Fruit fly (Drosophila melanogaster) whole organism, prepupa: ENCODE results near the gene CG13623.

ENCODE experiments used
- CG10669 ChIP-seq: fragments of 200-800 bp; sonication (Bioruptor generic); optimal IDR thresholded peaks from 3 replicates; lab custom pipeline; 2018; ENCODE audit warnings: missing biosample characterization, mild to moderate bottlenecking, missing genetic modification characterization, moderate library complexity
- CG11294 ChIP-seq: fragments of 200-800 bp; sonication (Bioruptor generic); IDR thresholded peaks from 2 replicates; pipeline ENCODE4 v1.3.6; 2022; ENCODE audit warnings: missing biosample characterization, missing genetic modification characterization
- CG11762 ChIP-seq: fragments of 200-800 bp; sonication (Bioruptor generic); optimal IDR thresholded peaks from 3 replicates; lab custom pipeline; 2016; ENCODE audit warnings: missing biosample characterization, missing genetic modification characterization; ENCODE audit not compliant: insufficient read depth
- CG11902 ChIP-seq: fragments of 200-800 bp; sonication (Bioruptor generic); optimal IDR thresholded peaks from 3 replicates; lab custom pipeline; 2016; ENCODE audit warnings: missing biosample characterization, missing genetic modification characterization
- CG15336 ChIP-seq: fragments of 200-800 bp; sonication (Bioruptor generic); IDR thresholded peaks from 2 replicates; pipeline ENCODE4 v1.3.6; 2022; ENCODE audit warnings: missing biosample characterization, missing genetic modification characterization
- CG1621 ChIP-seq: fragments of 200-800 bp; sonication (Bioruptor generic); optimal IDR thresholded peaks from 3 replicates; lab custom pipeline; 2018; ENCODE audit warnings: missing biosample characterization, mild to moderate bottlenecking, missing genetic modification characterization
- CG16779 ChIP-seq: fragments of 200-800 bp; sonication (Bioruptor generic); optimal IDR thresholded peaks from 3 replicates; lab custom pipeline; 2017; ENCODE audit warnings: missing biosample characterization, mild to moderate bottlenecking, missing genetic modification characterization
- CG3032 ChIP-seq: fragments of 200-800 bp; optimal IDR thresholded peaks from 2 replicates; lab custom pipeline; 2019; ENCODE audit warnings: missing biosample characterization, mild to moderate bottlenecking, missing genetic modification characterization, moderate library complexity
- CG31627 ChIP-seq: fragments of 200-800 bp; sonication (Bioruptor generic); optimal IDR thresholded peaks from 3 replicates; lab custom pipeline; 2016; ENCODE audit warnings: missing biosample characterization, missing genetic modification characterization
- CG34406 ChIP-seq: fragments of 200-800 bp; sonication (Bioruptor generic); optimal IDR thresholded peaks from 3 replicates; lab custom pipeline; 2016; ENCODE audit warnings: missing biosample characterization, missing genetic modification characterization
- CG4318 ChIP-seq: fragments of 200-800 bp; sonication (Bioruptor generic); optimal IDR thresholded peaks from 3 replicates; lab custom pipeline; 2017; ENCODE audit warnings: missing biosample characterization, mild to moderate bottlenecking, missing genetic modification characterization
- CG6163 ChIP-seq: fragments of 200-800 bp; sonication (Bioruptor generic); IDR thresholded peaks from 3 replicates; pipeline ENCODE4 v1.3.6; 2022; ENCODE audit warnings: missing biosample characterization, missing genetic modification characterization
- CG6276 ChIP-seq: fragments of 200-800 bp; sonication (Bioruptor generic); optimal IDR thresholded peaks from 2 replicates; lab custom pipeline; 2017; ENCODE audit warnings: missing biosample characterization, mild to moderate bottlenecking, missing genetic modification characterization
- CG6792 ChIP-seq: fragments of 200-800 bp; sonication (Bioruptor generic); optimal IDR thresholded peaks from 3 replicates; lab custom pipeline; 2016; ENCODE audit warnings: missing biosample characterization, missing genetic modification characterization
- CG6808 ChIP-seq: fragments of 200-800 bp; sonication (Bioruptor generic); optimal IDR thresholded peaks from 3 replicates; lab custom pipeline; 2017; ENCODE audit warnings: missing biosample characterization, missing genetic modification characterization, mild to moderate bottlenecking, moderate library complexity, missing genetic modification reagents
- CG6854 ChIP-seq: fragments of 200-800 bp; sonication (Bioruptor generic); optimal IDR thresholded peaks from 2 replicates; lab custom pipeline; 2017; ENCODE audit warnings: missing biosample characterization, mild to moderate bottlenecking, missing genetic modification characterization
- CG7368 ChIP-seq: fragments of 200-800 bp; sonication (Bioruptor generic); optimal IDR thresholded peaks from 3 replicates; lab custom pipeline; 2016; ENCODE audit warnings: missing biosample characterization, missing genetic modification characterization
- CG8119 ChIP-seq: fragments of 200-800 bp; sonication (Bioruptor generic); IDR thresholded peaks from 3 replicates; pipeline ENCODE4 v1.3.6; 2022; ENCODE audit warnings: missing biosample characterization, missing genetic modification characterization
- CG8319 ChIP-seq: fragments of 200-800 bp; sonication (Bioruptor generic); optimal IDR thresholded peaks from 3 replicates; lab custom pipeline; 2016; ENCODE audit warnings: missing biosample characterization, missing genetic modification characterization
- CG8632 ChIP-seq: fragments of 200-800 bp; sonication (Bioruptor generic); optimal IDR thresholded peaks from 3 replicates; lab custom pipeline; 2016; ENCODE audit warnings: missing biosample characterization, missing genetic modification characterization
- CG9139 ChIP-seq: fragments of 200-800 bp; sonication (Bioruptor generic); optimal IDR thresholded peaks from 3 replicates; lab custom pipeline; 2017; ENCODE audit warnings: missing biosample characterization, mild to moderate bottlenecking, missing genetic modification characterization
- Eip75B ChIP-seq: fragments of 200-800 bp; sonication (Bioruptor generic); optimal IDR thresholded peaks from 3 replicates; lab custom pipeline; 2016; ENCODE audit warnings: missing biosample characterization, missing genetic modification characterization
- Ets96B ChIP-seq: fragments of 200-800 bp; optimal IDR thresholded peaks from 2 replicates; lab custom pipeline; 2019; ENCODE audit warnings: missing biosample characterization, mild to moderate bottlenecking, missing genetic modification characterization, moderate library complexity
- Gug ChIP-seq: fragments of 200-800 bp; sonication (Bioruptor generic); IDR thresholded peaks from 2 replicates; pipeline ENCODE4 v1.3.6; 2022; ENCODE audit warnings: missing biosample characterization, missing genetic modification characterization
- Hr38 ChIP-seq: sonication (Bioruptor generic); optimal IDR thresholded peaks from 2 replicates; lab custom pipeline; 2016; ENCODE audit warnings: missing biosample characterization, missing genetic modification characterization
- Hr39 ChIP-seq: fragments of 200-800 bp; sonication (Bioruptor generic); optimal IDR thresholded peaks from 2 replicates; lab custom pipeline; 2016; ENCODE audit warnings: missing biosample characterization, missing genetic modification characterization
- Hr4 ChIP-seq: fragments of 200-800 bp; sonication (Bioruptor generic); optimal IDR thresholded peaks from 3 replicates; lab custom pipeline; 2016; ENCODE audit warnings: missing biosample characterization, missing genetic modification characterization
- Lpt ChIP-seq: fragments of 200-800 bp; sonication (Bioruptor generic); optimal IDR thresholded peaks from 3 replicates; lab custom pipeline; 2016; ENCODE audit warnings: missing biosample characterization, missing genetic modification characterization
- Met ChIP-seq: fragments of 200-800 bp; sonication (Bioruptor generic); optimal IDR thresholded peaks from 3 replicates; lab custom pipeline; 2016; ENCODE audit warnings: missing biosample characterization, missing genetic modification characterization
- OdsH ChIP-seq: fragments of 200-800 bp; sonication (Bioruptor generic); optimal IDR thresholded peaks from 3 replicates; lab custom pipeline; 2016; ENCODE audit warnings: missing biosample characterization, missing genetic modification characterization
- Smox ChIP-seq: fragments of 200-800 bp; sonication (Bioruptor generic); optimal IDR thresholded peaks from 3 replicates; lab custom pipeline; 2016; ENCODE audit warnings: missing biosample characterization, missing genetic modification characterization
- Sox102F ChIP-seq: fragments of 200-800 bp; sonication (Bioruptor generic); optimal IDR thresholded peaks from 2 replicates; lab custom pipeline; 2016; ENCODE audit warnings: missing biosample characterization, mild to moderate bottlenecking, missing genetic modification characterization
- Sox14 ChIP-seq: fragments of 200-800 bp; sonication (Bioruptor generic); optimal IDR thresholded peaks from 3 replicates; lab custom pipeline; 2016; ENCODE audit warnings: missing biosample characterization, missing genetic modification characterization
- Sox15 ChIP-seq: fragments of 200-800 bp; sonication (Bioruptor generic); optimal IDR thresholded peaks from 3 replicates; lab custom pipeline; 2016; ENCODE audit warnings: missing biosample characterization, missing genetic modification characterization
- achi ChIP-seq: fragments of 200-800 bp; sonication (Bioruptor generic); optimal IDR thresholded peaks from 3 replicates; lab custom pipeline; 2016; ENCODE audit warnings: missing biosample characterization, missing genetic modification characterization
- acj6 ChIP-seq: fragments of 200-800 bp; sonication (Bioruptor generic); optimal IDR thresholded peaks from 3 replicates; lab custom pipeline; 2016; ENCODE audit warnings: missing biosample characterization, missing genetic modification characterization
- dac ChIP-seq: fragments of 200-800 bp; sonication (Bioruptor generic); optimal IDR thresholded peaks from 2 replicates; lab custom pipeline; 2017; ENCODE audit warnings: missing biosample characterization, mild to moderate bottlenecking, missing genetic modification characterization
- dsx ChIP-seq: fragments of 200-800 bp; optimal IDR thresholded peaks from 3 replicates; lab custom pipeline; 2019; ENCODE audit warnings: missing biosample characterization, mild to moderate bottlenecking, missing genetic modification characterization, moderate library complexity; ENCODE audit not compliant: poor library complexity, severe bottlenecking
- eg ChIP-seq: fragments of 200-800 bp; sonication (Bioruptor generic); IDR thresholded peaks from 3 replicates; pipeline ENCODE4 v1.3.6; 2022; ENCODE audit warnings: missing biosample characterization, missing genetic modification characterization
- esn ChIP-seq: fragments of 200-800 bp; sonication (Bioruptor generic); optimal IDR thresholded peaks from 2 replicates; lab custom pipeline; 2016; ENCODE audit warnings: missing biosample characterization, mild to moderate bottlenecking, missing genetic modification characterization, moderate library complexity
- fd85E ChIP-seq: fragments of 200-800 bp; sonication (Bioruptor generic); optimal IDR thresholded peaks from 3 replicates; lab custom pipeline; 2016; ENCODE audit warnings: missing biosample characterization, missing genetic modification characterization
- fkh ChIP-seq: fragments of 200-800 bp; sonication (Bioruptor generic); optimal IDR thresholded peaks from 3 replicates; lab custom pipeline; 2017; ENCODE audit warnings: missing biosample characterization, mild to moderate bottlenecking, missing genetic modification characterization, moderate library complexity
- lz ChIP-seq: fragments of 200-800 bp; sonication (Bioruptor generic); optimal IDR thresholded peaks from 3 replicates; lab custom pipeline; 2016; ENCODE audit warnings: missing biosample characterization, missing genetic modification characterization
- pdm3 ChIP-seq: fragments of 200-800 bp; sonication (Bioruptor generic); optimal IDR thresholded peaks from 3 replicates; lab custom pipeline; 2016; ENCODE audit warnings: missing biosample characterization, missing genetic modification characterization
- salr ChIP-seq, 2 experiments: fragments of 200-800 bp; sonication (Bioruptor generic); optimal IDR thresholded peaks; 3 replicates each; lab custom pipeline; 2016 to 2018; ENCODE audit warnings: missing biosample characterization in 2 of 2, missing genetic modification characterization in 2 of 2, mild to moderate bottlenecking in 1 of 2
- spab ChIP-seq: fragments of 200-800 bp; sonication (Bioruptor generic); optimal IDR thresholded peaks from 2 replicates; lab custom pipeline; 2017; ENCODE audit warnings: missing biosample characterization, mild to moderate bottlenecking, missing genetic modification characterization, missing genetic modification reagents
- ss ChIP-seq, 2 experiments: fragments of 200-800 bp; sonication (Bioruptor generic); optimal IDR thresholded peaks; 2 replicates in 1 of 2; 3 replicates in 1 of 2; lab custom pipeline; 2017 to 2018; ENCODE audit warnings: mild to moderate bottlenecking in 2 of 2, missing biosample characterization in 2 of 2, missing genetic modification characterization in 2 of 2, moderate library complexity in 1 of 2
- svp ChIP-seq: fragments of 200-800 bp; sonication (Bioruptor generic); peaks from one replicate; lab custom pipeline; 2016; ENCODE audit warnings: missing biosample characterization, missing genetic modification characterization
- topi ChIP-seq: fragments of 200-800 bp; sonication (Bioruptor generic); optimal IDR thresholded peaks from 3 replicates; lab custom pipeline; 2016; ENCODE audit warnings: missing biosample characterization, missing genetic modification characterization
- vri ChIP-seq: fragments of 200-800 bp; sonication (Bioruptor generic); optimal IDR thresholded peaks from 3 replicates; lab custom pipeline; 2016; ENCODE audit warnings: missing biosample characterization, mild to moderate bottlenecking, missing genetic modification characterization

CG13623 gene

dm6 chr3R:24503627-24504026, 26.7 kb downstream of the CG13623 start:
- TF ChIP-seq Met (no peak), CG1621 (tag; lab: Kevin White, UChicago) (no peak), CG6163 (GFP tag; lab: Robert Waterston, UW) (no peak), CG6854 (GFP tag; lab: Kevin White, UChicago) (no peak), Gug (no peak), eg (GFP tag; lab: Robert Waterston, UW) (no peak), CG8319 (GFP tag; lab: Kevin White, UChicago) (no peak)

dm6 chr3R:24496084-24496483, 34.3 kb downstream of the CG13623 start:
- TF ChIP-seq fkh (GFP tag; lab: Kevin White, UChicago) (no peak), Eip75B (GFP tag; lab: Kevin White, UChicago) (peak; percentile 44), Hr4 (GFP tag; lab: Kevin White, UChicago) (peak; percentile 25), OdsH (GFP tag; lab: Kevin White, UChicago) (peak; percentile 49), topi (GFP tag; lab: Kevin White, UChicago) (peak; percentile 51), fd85E (no peak), CG6808 (peak; percentile 45), CG6276 (no peak), ss (GFP tag; optimal IDR thresholded peaks at IDR 0.05; lab: Kevin White, UChicago) (peak in 1 of 2 experiments; percentile 55), CG31627 (GFP tag; lab: Kevin White, UChicago) (peak; percentile 52), vri (no peak), eg (GFP tag; lab: Robert Waterston, UW) (peak; percentile 56; the same call in 1 of the 3 replicates), CG6854 (GFP tag; lab: Kevin White, UChicago) (no peak), salr (GFP tag; optimal IDR thresholded peaks at IDR 0.05; lab: Kevin White, UChicago) (peak; percentile 20 to 35), CG7368 (GFP tag; lab: Kevin White, UChicago) (peak; percentile 30), CG3032 (tag; lab: Kevin White, UChicago) (no peak), CG8119 (peak; percentile 44; the same call in 1 of the 3 replicates), CG34406 (GFP tag; lab: Kevin White, UChicago) (peak; percentile 34), pdm3 (GFP tag; lab: Kevin White, UChicago) (peak; percentile 47), CG6163 (GFP tag; lab: Robert Waterston, UW) (no peak), CG4318 (GFP tag; lab: Kevin White, UChicago) (no peak), CG10669 (GFP tag; lab: Kevin White, UChicago) (peak; percentile 54), Met (peak; percentile 53), Sox15 (no peak), CG8632 (GFP tag; lab: Kevin White, UChicago) (peak; percentile 36), Hr38 (GFP tag; lab: Kevin White, UChicago) (no peak), svp (peak; percentile 71), Sox14 (GFP tag; lab: Kevin White, UChicago) (peak; percentile 29), CG11902 (GFP tag; lab: Kevin White, UChicago) (no peak), Ets96B (tag; lab: Kevin White, UChicago) (no peak), esn (no peak), Lpt (GFP tag; lab: Kevin White, UChicago) (no peak), lz (GFP tag; lab: Kevin White, UChicago) (peak; percentile 40), CG6792 (GFP tag; lab: Kevin White, UChicago) (peak; percentile 48), Gug (no peak), acj6 (peak; percentile 55), CG15336 (GFP tag; lab: Robert Waterston, UW) (peak; percentile 38; the same call in 1 of the 2 replicates), CG11294 (GFP tag; lab: Robert Waterston, UW) (no peak), spab (GFP tag; lab: Kevin White, UChicago) (peak; percentile 50), CG9139 (GFP tag; lab: Kevin White, UChicago) (no peak), dsx (GFP tag; lab: Kevin White, UChicago) (peak; percentile 24), achi (peak; percentile 51), Hr39 (GFP tag; lab: Kevin White, UChicago) (peak; percentile 43), Sox102F (no peak), CG11762 (GFP tag; lab: Kevin White, UChicago) (no peak), dac (GFP tag; lab: Kevin White, UChicago) (no peak), CG16779 (peak; percentile 19), Smox (GFP tag; lab: Kevin White, UChicago) (peak; percentile 36)
